Worm (Caenorhabditis elegans) whole organism, midembryonic: ENCODE measurements around the gene irld-24.

Source experiments
- T22C8.4 ChIP-seq: fragments of 200-800 bp; sonication (Bioruptor generic); IDR thresholded peaks from 2 replicates; pipeline ENCODE4 v1.3.6; 2022; ENCODE audit warnings: missing genetic modification characterization, missing compliant biosample characterization
- cog-1 ChIP-seq: sonication (generic microtip); optimal IDR thresholded peaks from 2 replicates; lab custom pipeline; 2016; ENCODE audit warnings: missing genetic modification characterization, missing compliant biosample characterization
- flt-1 ChIP-seq: fragments of 200-800 bp; sonication (Bioruptor generic); IDR thresholded peaks from 2 replicates; pipeline ENCODE4 v1.3.6; 2022; ENCODE audit warnings: missing genetic modification characterization, missing compliant biosample characterization
- klf-2 ChIP-seq: fragments of 200-800 bp; sonication (Bioruptor generic); conservative IDR thresholded peaks from 2 replicates; pipeline ENCODE4 v1.3.6; 2022; ENCODE audit warnings: missing genetic modification reagents, missing genetic modification characterization, missing compliant biosample characterization
- med-1 ChIP-seq: sonication (generic microtip); optimal IDR thresholded peaks from 2 replicates; lab custom pipeline; 2017; ENCODE audit warnings: missing genetic modification characterization, mild to moderate bottlenecking, missing compliant biosample characterization, antibody characterized with exemption, missing genetic modification reagents; ENCODE audit not compliant: insufficient read depth
- ref-1 ChIP-seq: fragments of 200-800 bp; sonication (Bioruptor generic); conservative IDR thresholded peaks from 2 replicates; pipeline ENCODE4 v1.3.6; 2022; ENCODE audit warnings: missing genetic modification reagents, missing genetic modification characterization, missing compliant biosample characterization
- tab-1 ChIP-seq: fragments of 200-800 bp; sonication (Bioruptor generic); IDR thresholded peaks from 2 replicates; pipeline ENCODE4 v1.3.6; 2022; ENCODE audit warnings: missing genetic modification characterization, missing compliant biosample characterization
- ztf-23 ChIP-seq: fragments of 200-800 bp; sonication (Bioruptor generic); IDR thresholded peaks from 2 replicates; pipeline ENCODE4 v1.3.6; 2022; ENCODE audit warnings: missing genetic modification reagents, missing genetic modification characterization, missing compliant biosample characterization
- ztf-29 ChIP-seq: fragments of 200-800 bp; sonication (Bioruptor generic); IDR thresholded peaks from 2 replicates; pipeline ENCODE4 v1.3.6; 2022; ENCODE audit warnings: missing genetic modification reagents, missing genetic modification characterization, missing compliant biosample characterization

DNA sequence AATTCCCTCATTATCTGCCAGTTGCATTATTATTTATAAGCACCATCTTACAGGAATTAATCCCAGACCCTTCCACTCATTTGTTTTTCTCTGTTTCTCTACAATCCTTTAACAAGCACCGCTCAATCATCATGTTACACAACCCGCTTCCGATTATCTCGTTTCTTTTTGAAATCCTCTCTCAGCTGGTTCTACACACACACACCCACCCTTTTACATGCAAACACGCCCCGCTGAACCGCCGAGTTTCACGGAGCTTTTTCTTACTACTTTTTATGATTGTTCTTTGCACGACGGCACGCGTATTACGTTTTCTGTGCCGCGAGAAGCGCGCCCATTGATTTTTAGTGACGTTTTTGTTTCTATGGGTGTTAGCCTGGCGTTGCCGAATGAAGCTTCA is 12.6 kb upstream of the irld-24 start:
- TF ChIP-seq T22C8.4 (GFP tag; lab: Robert Waterston, UW) (no peak), flt-1 (GFP tag; lab: Robert Waterston, UW) (no peak), tab-1 (GFP tag; lab: Robert Waterston, UW) (no peak), cog-1 (tag; lab: Kevin White, UChicago) (no peak), ref-1 (GFP tag; lab: Robert Waterston, UW) (no peak), klf-2 (GFP tag; lab: Robert Waterston, UW) (no peak), ztf-29 (GFP tag; lab: Robert Waterston, UW) (no peak), ztf-23 (GFP tag; lab: Robert Waterston, UW) (no peak), med-1 (GFP tag; lab: Kevin White, UChicago) (no peak)
